Fruit fly (Drosophila melanogaster) whole organism, embryonic: ENCODE measurements around the gene SsRbeta.

Experiments
- CG4854 ChIP-seq: fragments of 200-800 bp; sonication (Bioruptor generic); optimal IDR thresholded peaks from 2 replicates; lab custom pipeline; 2016; ENCODE audit warnings: missing biosample characterization, missing genetic modification characterization, inconsistent platforms
- CG8478 ChIP-seq: fragments of >200 bp; optimal IDR thresholded peaks from 2 replicates; lab custom pipeline; 2018
- Dfd ChIP-seq, 2 experiments: fragments of >200 bp; optimal IDR thresholded peaks; 2 replicates each; lab custom pipeline; 2017; ENCODE audit warnings: missing biosample characterization in 2 of 2, missing genetic modification characterization in 2 of 2
- Gug ChIP-seq: fragments of 200-800 bp; sonication (Bioruptor generic); IDR thresholded peaks from 4 replicates; pipeline ENCODE4 v1.3.6; 2022; ENCODE audit warnings: missing biosample characterization, missing genetic modification characterization
- br ChIP-seq: fragments of >200 bp; optimal IDR thresholded peaks from 2 replicates; lab custom pipeline; 2017
- usp ChIP-seq: fragments of >200 bp; optimal IDR thresholded peaks from 2 replicates; lab custom pipeline; 2017; ENCODE audit warnings: missing biosample characterization, missing genetic modification characterization

- TF ChIP-seq Gug (GFP tag; lab: Robert Waterston, UW) (no peak), Dfd (GFP tag; optimal IDR thresholded peaks at IDR 0.05; lab: Kevin White, UChicago) (no peak), usp (GFP tag; lab: Kevin White, UChicago) (no peak), br (lab: Kevin White, UChicago) (no peak), CG4854 (GFP tag; lab: Kevin White, UChicago) (no peak), CG8478 (lab: Kevin White, UChicago) (no peak)
Observed at dm6 chr3L:16159161-16160072, 30.0 kb downstream of the SsRbeta start.
